Worm (Caenorhabditis elegans) whole organism, L4 larva: ENCODE measurements around the gene che-11.

Experiments used
- F10B5.3 ChIP-seq: sonication (generic microtip); optimal IDR thresholded peaks from 2 replicates; lab custom pipeline; 2016; ENCODE audit warnings: mild to moderate bottlenecking, missing genetic modification characterization, missing compliant biosample characterization
- F37D6.2 ChIP-seq: sonication (generic microtip); optimal IDR thresholded peaks from 2 replicates; lab custom pipeline; 2016; ENCODE audit warnings: mild to moderate bottlenecking, missing genetic modification characterization, missing compliant biosample characterization
- F44E2.7 ChIP-seq: fragments of 200-800 bp; sonication (Bioruptor generic); IDR thresholded peaks from 2 replicates; pipeline ENCODE4 v2.1.2; 2022; ENCODE audit warnings: missing genetic modification characterization, missing compliant biosample characterization
- F49E8.2 ChIP-seq: sonication (generic microtip); optimal IDR thresholded peaks from 2 replicates; lab custom pipeline; 2016; ENCODE audit warnings: missing compliant biosample characterization, mild to moderate bottlenecking, missing genetic modification characterization, borderline replicate concordance
- Y48G9A.11 ChIP-seq: fragments of 200-800 bp; sonication (Bioruptor generic); IDR thresholded peaks from 2 replicates; pipeline ENCODE4 v1.3.6; 2022; ENCODE audit warnings: missing genetic modification reagents, missing genetic modification characterization, missing compliant biosample characterization
- Y5F2A.4 ChIP-seq: fragments of 200-800 bp; sonication (Bioruptor generic); optimal IDR thresholded peaks from 2 replicates; lab custom pipeline; 2018; ENCODE audit warnings: mild to moderate bottlenecking, missing genetic modification characterization, missing compliant biosample characterization
- ZK546.5 ChIP-seq, 2 experiments: sonication (generic microtip); optimal IDR thresholded peaks; 2 replicates each; lab custom pipeline; 2017; ENCODE audit warnings: missing biosample characterization in 2 of 2, missing genetic modification characterization in 2 of 2
- aha-1 ChIP-seq: fragments of 150-350 bp; peaks from one replicate; lab custom pipeline; 2014; ENCODE audit warnings: missing biosample characterization, missing genetic modification characterization
- ama-1 ChIP-seq: fragments of 150-350 bp; optimal IDR thresholded peaks from 2 replicates; lab custom pipeline; 2014; ENCODE audit warnings: inconsistent platforms, mixed read lengths
- ceh-28 ChIP-seq: fragments of 150-350 bp; optimal IDR thresholded peaks from 2 replicates; lab custom pipeline; 2014; ENCODE audit warnings: missing biosample characterization, missing genetic modification reagents, missing genetic modification characterization
- ceh-44 ChIP-seq: fragments of 200-800 bp; sonication (Bioruptor generic); IDR thresholded peaks from 2 replicates; pipeline ENCODE4 v1.3.6; 2022; ENCODE audit warnings: missing genetic modification reagents, missing genetic modification characterization, missing compliant biosample characterization
- ceh-62 ChIP-seq: sonication (generic microtip); optimal IDR thresholded peaks from 2 replicates; lab custom pipeline; 2017; ENCODE audit warnings: missing biosample characterization, missing genetic modification characterization
- ctbp-1 ChIP-seq: fragments of 200-800 bp; sonication (Bioruptor generic); IDR thresholded peaks from 2 replicates; pipeline ENCODE4 v1.3.6; 2022; ENCODE audit warnings: missing genetic modification reagents, missing genetic modification characterization, missing compliant biosample characterization
- daf-16 ChIP-seq, 3 experiments: sonication (generic microtip); optimal IDR thresholded peaks; 2 replicates each; lab custom pipeline; 2016 to 2017; ENCODE audit warnings: missing genetic modification characterization in 3 of 3, missing genetic modification reagents in 3 of 3, mild to moderate bottlenecking in 2 of 3, missing compliant biosample characterization in 2 of 3, missing biosample characterization in 1 of 3, moderate library complexity in 1 of 3
- dmd-6 ChIP-seq: fragments of 200-800 bp; sonication (Bioruptor generic); IDR thresholded peaks from 2 replicates; pipeline ENCODE4 v1.3.6; 2022; ENCODE audit warnings: missing genetic modification reagents, missing genetic modification characterization, missing compliant biosample characterization
- dpl-1 ChIP-seq: fragments of 150-350 bp; optimal IDR thresholded peaks from 2 replicates; lab custom pipeline; 2014; ENCODE audit warnings: missing biosample characterization, missing genetic modification reagents, missing genetic modification characterization
- dve-1 ChIP-seq: sonication (generic microtip); optimal IDR thresholded peaks from 2 replicates; lab custom pipeline; 2017; ENCODE audit warnings: antibody characterized with exemption, mild to moderate bottlenecking, missing genetic modification characterization, missing compliant biosample characterization; ENCODE audit not compliant: insufficient read depth
- egl-43 ChIP-seq: fragments of 200-800 bp; sonication (Bioruptor generic); IDR thresholded peaks from 2 replicates; pipeline ENCODE4 v1.3.6; 2022; ENCODE audit warnings: missing genetic modification reagents, missing genetic modification characterization, missing compliant biosample characterization
- fkh-10 ChIP-seq: fragments of 150-350 bp; optimal IDR thresholded peaks from 2 replicates; lab custom pipeline; 2014; ENCODE audit warnings: missing biosample characterization, missing genetic modification reagents, missing genetic modification characterization
- gei-8 ChIP-seq: fragments of 200-800 bp; sonication (Bioruptor generic); optimal IDR thresholded peaks from 2 replicates; lab custom pipeline; 2018; ENCODE audit warnings: mild to moderate bottlenecking, missing genetic modification characterization, missing compliant biosample characterization
- hif-1 ChIP-seq, 2 experiments: sonication (generic microtip); optimal IDR thresholded peaks; 2 replicates each; lab custom pipeline; 2016 to 2017; ENCODE audit warnings: missing compliant biosample characterization in 2 of 2, missing genetic modification characterization in 2 of 2, missing genetic modification reagents in 2 of 2, missing genotype in 2 of 2, mild to moderate bottlenecking in 1 of 2
- hlh-30 ChIP-seq: sonication (generic microtip); optimal IDR thresholded peaks from 2 replicates; lab custom pipeline; 2017; ENCODE audit warnings: antibody characterized with exemption, mild to moderate bottlenecking, missing genetic modification characterization, missing compliant biosample characterization; ENCODE audit not compliant: insufficient read depth
- hmg-1.1 ChIP-seq: fragments of 200-800 bp; sonication (Bioruptor generic); IDR thresholded peaks from 2 replicates; pipeline ENCODE4 v1.3.6; 2022; ENCODE audit warnings: missing genetic modification reagents, missing genetic modification characterization, missing compliant biosample characterization
- jun-1 ChIP-seq: fragments of 150-350 bp; optimal IDR thresholded peaks from 2 replicates; lab custom pipeline; 2014; ENCODE audit warnings: missing biosample characterization, missing genetic modification reagents, missing genetic modification characterization
- lin-1 ChIP-seq: fragments of 200-800 bp; sonication (Bioruptor generic); IDR thresholded peaks from 2 replicates; pipeline ENCODE4 v1.3.6; 2022; ENCODE audit warnings: missing genetic modification reagents, missing genetic modification characterization, missing compliant biosample characterization
- lin-39 ChIP-seq: fragments of 150-350 bp; optimal IDR thresholded peaks from 2 replicates; lab custom pipeline; 2014; ENCODE audit warnings: missing biosample characterization, missing genetic modification reagents, missing genetic modification characterization
- lsy-2 ChIP-seq, 2 experiments: fragments of 150-350 bp in 1 of 2; sonication (generic microtip) in 1 of 2; optimal IDR thresholded peaks; 2 replicates each; lab custom pipeline; 2014 to 2017; ENCODE audit warnings: missing biosample characterization in 2 of 2, missing genetic modification characterization in 2 of 2
- mdt-29 ChIP-seq: fragments of 200-800 bp; sonication (Bioruptor generic); IDR thresholded peaks from 2 replicates; pipeline ENCODE4 v1.3.6; 2022; ENCODE audit warnings: missing genetic modification reagents, missing genetic modification characterization, missing compliant biosample characterization
- mep-1 ChIP-seq: fragments of 150-350 bp; sonication (generic microtip); optimal IDR thresholded peaks from 3 replicates; lab custom pipeline; 2014; ENCODE audit warnings: missing biosample characterization, missing genetic modification characterization
- mes-2 ChIP-seq: sonication (generic microtip); optimal IDR thresholded peaks from 2 replicates; lab custom pipeline; 2016; ENCODE audit warnings: missing genotype, mild to moderate bottlenecking, missing genetic modification characterization, missing compliant biosample characterization; ENCODE audit not compliant: poor library complexity, severe bottlenecking
- nhr-237 ChIP-seq: sonication (generic microtip); optimal IDR thresholded peaks from 2 replicates; lab custom pipeline; 2017; ENCODE audit warnings: missing biosample characterization, missing genetic modification characterization
- nhr-25 ChIP-seq: sonication (generic microtip); optimal IDR thresholded peaks from 2 replicates; lab custom pipeline; 2017; ENCODE audit warnings: missing genetic modification characterization, mild to moderate bottlenecking, missing compliant biosample characterization, antibody characterized with exemption, moderate library complexity, borderline replicate concordance; ENCODE audit not compliant: insufficient read depth
- nhr-76 ChIP-seq: fragments of 150-350 bp; optimal IDR thresholded peaks from 2 replicates; lab custom pipeline; 2014; ENCODE audit warnings: missing biosample characterization, missing genetic modification characterization
- php-3 ChIP-seq: fragments of 200-800 bp; sonication (Bioruptor generic); IDR thresholded peaks from 2 replicates; pipeline ENCODE4 v1.3.6; 2022; ENCODE audit warnings: missing genetic modification reagents, missing genetic modification characterization, missing compliant biosample characterization
- sdz-12 ChIP-seq: fragments of 200-800 bp; sonication (Bioruptor generic); optimal IDR thresholded peaks from 2 replicates; lab custom pipeline; 2018; ENCODE audit warnings: mild to moderate bottlenecking, missing genetic modification characterization, missing compliant biosample characterization
- snpc-4 ChIP-seq: fragments of 150-350 bp; optimal IDR thresholded peaks from 2 replicates; lab custom pipeline; 2014; ENCODE audit warnings: missing biosample characterization, missing genetic modification characterization
- tag-97 ChIP-seq: fragments of 200-800 bp; sonication (Bioruptor generic); IDR thresholded peaks from 2 replicates; pipeline ENCODE4 v1.3.6; 2022; ENCODE audit warnings: missing genetic modification characterization, missing compliant biosample characterization
- vab-7 ChIP-seq: fragments of 200-800 bp; sonication (Bioruptor generic); IDR thresholded peaks from 2 replicates; pipeline ENCODE4 v1.3.6; 2022; ENCODE audit warnings: missing genetic modification reagents, missing genetic modification characterization, missing compliant biosample characterization
- zip-11 ChIP-seq: fragments of 200-800 bp; sonication (Bioruptor generic); IDR thresholded peaks from 2 replicates; pipeline ENCODE4 v1.3.6; 2022; ENCODE audit warnings: missing genetic modification characterization, missing compliant biosample characterization
- zip-2 ChIP-seq: fragments of 150-350 bp; optimal IDR thresholded peaks from 2 replicates; lab custom pipeline; 2014; ENCODE audit warnings: missing biosample characterization, missing genetic modification characterization
- ztf-11 ChIP-seq: fragments of 150-350 bp; optimal IDR thresholded peaks from 2 replicates; lab custom pipeline; 2014; ENCODE audit warnings: missing biosample characterization, missing genetic modification characterization
- ztf-7 ChIP-seq: fragments of 150-350 bp; optimal IDR thresholded peaks from 2 replicates; lab custom pipeline; 2014; ENCODE audit warnings: missing biosample characterization, missing genetic modification characterization

The che-11 gene

ce11 chrV:12190943-12191569 is 40.5 kb upstream of the che-11 start, which contains the start of gene dpy-30 (continued):
- TF ChIP-seq zip-2 (tag; lab: Kevin White, UChicago) = no peak
- TF ChIP-seq Y48G9A.11 = peak; percentile 59; the same call in 1 of the 2 replicates
- TF ChIP-seq hmg-1.1 (GFP tag; lab: Robert Waterston, UW) = 0 out of 2 replicates have a peak, but pooled peaks have one; percentile 43
- TF ChIP-seq ceh-62 (tag; lab: Kevin White, UChicago) = no peak
- no peak for TF ChIP-seq fkh-10 (GFP tag; lab: Kevin White, UChicago)
- TF ChIP-seq lsy-2 (tag; optimal IDR thresholded peaks at IDR 0.05; lab: Kevin White, UChicago) = peak; percentile 64 to 97
- TF ChIP-seq ctbp-1 (GFP tag; lab: Robert Waterston, UW) = no peak
- TF ChIP-seq tag-97 (GFP tag; lab: Robert Waterston, UW) = no peak
- TF ChIP-seq ZK546.5 (tag; optimal IDR thresholded peaks at IDR 0.05; lab: Kevin White, UChicago) = no peak
- TF ChIP-seq nhr-25 = peak; percentile 34
- TF ChIP-seq lin-39 (tag; lab: Kevin White, UChicago) = no peak
- no peak for TF ChIP-seq ceh-44 (GFP tag; lab: Robert Waterston, UW)
- TF ChIP-seq jun-1 = no peak
- no peak for TF ChIP-seq ceh-28 (tag; lab: Kevin White, UChicago)
- peak; percentile 39 for TF ChIP-seq dve-1 (tag; lab: Kevin White, UChicago)
- no peak for TF ChIP-seq daf-16 (GFP tag; optimal IDR thresholded peaks at IDR 0.05; lab: Kevin White, UChicago)
- peak; percentile 44 for TF ChIP-seq daf-16 (tag; optimal IDR thresholded peaks at IDR 0.05; lab: Kevin White, UChicago)
- peak; percentile 77 for TF ChIP-seq mes-2 (tag; lab: Kevin White, UChicago)
- no peak for TF ChIP-seq zip-11 (GFP tag; lab: Robert Waterston, UW)
- TF ChIP-seq dmd-6 (GFP tag; lab: Robert Waterston, UW) = no peak
- no peak for TF ChIP-seq hif-1 (tag; optimal IDR thresholded peaks at IDR 0.05; lab: Kevin White, UChicago)
- TF ChIP-seq ztf-7 = no peak
- TF ChIP-seq php-3 = no peak
- no peak for TF ChIP-seq F37D6.2 (tag; lab: Kevin White, UChicago)
- no peak for TF ChIP-seq F49E8.2 (tag; lab: Kevin White, UChicago)
- TF ChIP-seq snpc-4 (tag; lab: Kevin White, UChicago) = no peak
- TF ChIP-seq mep-1 (tag; lab: Kevin White, UChicago) = peak; percentile 56
- peak; percentile 71 for TF ChIP-seq dpl-1 (GFP tag; lab: Kevin White, UChicago)
- TF ChIP-seq Y5F2A.4 (GFP tag; lab: Kevin White, UChicago) = no peak
- TF ChIP-seq sdz-12 (GFP tag; lab: Kevin White, UChicago) = no peak
- TF ChIP-seq ama-1 = no peak
- no peak for TF ChIP-seq aha-1
- TF ChIP-seq egl-43 = no peak
- no peak for TF ChIP-seq lin-1 (GFP tag; lab: Robert Waterston, UW)
- TF ChIP-seq hlh-30 (tag; lab: Kevin White, UChicago) = peak; percentile 84
- no peak for TF ChIP-seq F44E2.7
- TF ChIP-seq ztf-11 (tag; lab: Kevin White, UChicago) = no peak
- no peak for TF ChIP-seq mdt-29 (GFP tag; lab: Robert Waterston, UW)

- TF ChIP-seq nhr-237 (no peak), gei-8 (no peak), nhr-76 (tag; lab: Kevin White, UChicago) (no peak), zip-11 (GFP tag; lab: Robert Waterston, UW) (no peak), F10B5.3 (tag; lab: Kevin White, UChicago) (no peak), vab-7 (no peak), hlh-30 (tag; lab: Kevin White, UChicago) (no peak)
Measured at ce11 chrV:12188830-12189229, 38.3 kb upstream of the che-11 start.
